Worm (Caenorhabditis elegans) whole organism, mixed stage, embryonic: ENCODE measurements around the gene best-24.

Experiments used
- M03D4.4 ChIP-seq: sonication (generic microtip); optimal IDR thresholded peaks from 2 replicates; lab custom pipeline; 2017; ENCODE audit warnings: mild to moderate bottlenecking, missing genetic modification characterization, missing compliant biosample characterization
- blmp-1 ChIP-seq: fragments of 150-350 bp; optimal IDR thresholded peaks from 2 replicates; lab custom pipeline; 2014; ENCODE audit warnings: missing biosample characterization, missing genetic modification characterization
- ceh-43 ChIP-seq: fragments of 200-800 bp; sonication (Bioruptor generic); optimal IDR thresholded peaks from 2 replicates; lab custom pipeline; 2018; ENCODE audit warnings: mild to moderate bottlenecking, missing genetic modification characterization, moderate library complexity, missing compliant biosample characterization
- ceh-83 ChIP-seq: fragments of 200-800 bp; sonication (Bioruptor generic); optimal IDR thresholded peaks from 2 replicates; lab custom pipeline; 2018; ENCODE audit warnings: mild to moderate bottlenecking, missing genetic modification characterization, missing compliant biosample characterization
- ces-1 ChIP-seq: fragments of 150-350 bp; optimal IDR thresholded peaks from 2 replicates; lab custom pipeline; 2014; ENCODE audit warnings: missing biosample characterization, missing genetic modification reagents, missing genetic modification characterization
- cnd-1 ChIP-seq: fragments of 200-800 bp; sonication (Bioruptor generic); optimal IDR thresholded peaks from 2 replicates; lab custom pipeline; 2018; ENCODE audit warnings: mild to moderate bottlenecking, missing genetic modification characterization, missing compliant biosample characterization
- elt-1 ChIP-seq: sonication (generic microtip); optimal IDR thresholded peaks from 2 replicates; lab custom pipeline; 2017; ENCODE audit warnings: missing genetic modification characterization, mild to moderate bottlenecking, missing compliant biosample characterization, antibody characterized with exemption, moderate library complexity, borderline replicate concordance; ENCODE audit not compliant: insufficient read depth
- elt-3 ChIP-seq: fragments of 150-350 bp; optimal IDR thresholded peaks from 2 replicates; lab custom pipeline; 2014; ENCODE audit warnings: missing biosample characterization, missing genetic modification characterization
- ham-2 ChIP-seq: fragments of 200-800 bp; sonication (Bioruptor generic); optimal IDR thresholded peaks from 2 replicates; lab custom pipeline; 2018; ENCODE audit warnings: mild to moderate bottlenecking, missing genetic modification characterization, missing compliant biosample characterization
- hlh-1 ChIP-seq: fragments of 150-350 bp; optimal IDR thresholded peaks from 2 replicates; lab custom pipeline; 2014; ENCODE audit warnings: missing biosample characterization, missing genetic modification reagents, missing genetic modification characterization
- lin-13 ChIP-seq: fragments of 150-350 bp; optimal IDR thresholded peaks from 2 replicates; lab custom pipeline; 2014; ENCODE audit warnings: missing biosample characterization, missing genetic modification characterization
- lin-32 ChIP-seq: fragments of 200-800 bp; sonication (Bioruptor generic); optimal IDR thresholded peaks from 2 replicates; lab custom pipeline; 2018; ENCODE audit warnings: mild to moderate bottlenecking, missing genetic modification characterization, missing compliant biosample characterization
- lsy-2 ChIP-seq: fragments of 150-350 bp; optimal IDR thresholded peaks from 2 replicates; lab custom pipeline; 2014; ENCODE audit warnings: missing biosample characterization, missing genetic modification characterization
- mep-1 ChIP-seq: fragments of 150-350 bp; optimal IDR thresholded peaks from 2 replicates; lab custom pipeline; 2017; ENCODE audit warnings: missing biosample characterization, missing genetic modification reagents, missing genetic modification characterization, inconsistent platforms
- mls-2 ChIP-seq: sonication (generic microtip); optimal IDR thresholded peaks from 2 replicates; lab custom pipeline; 2016; ENCODE audit warnings: mild to moderate bottlenecking, missing genetic modification characterization, moderate library complexity, missing compliant biosample characterization
- nhr-12 ChIP-seq: fragments of 150-350 bp; optimal IDR thresholded peaks from 2 replicates; lab custom pipeline; 2014; ENCODE audit warnings: missing biosample characterization, missing genetic modification characterization
- nhr-2 ChIP-seq: fragments of 150-350 bp; optimal IDR thresholded peaks from 2 replicates; lab custom pipeline; 2014; ENCODE audit warnings: missing biosample characterization, missing genetic modification characterization
- nhr-237 ChIP-seq: fragments of 150-350 bp; optimal IDR thresholded peaks from 2 replicates; lab custom pipeline; 2014; ENCODE audit warnings: missing biosample characterization, missing genetic modification characterization
- nhr-28 ChIP-seq: fragments of 150-350 bp; optimal IDR thresholded peaks from 2 replicates; lab custom pipeline; 2014; ENCODE audit warnings: missing biosample characterization, missing genetic modification characterization
- pha-4 ChIP-seq: fragments of 150-350 bp; optimal IDR thresholded peaks from 2 replicates; lab custom pipeline; 2018; ENCODE audit warnings: missing biosample characterization, missing genetic modification reagents, missing genetic modification characterization
- sem-2 ChIP-seq: fragments of 200-800 bp; sonication (Bioruptor generic); optimal IDR thresholded peaks from 2 replicates; lab custom pipeline; 2018; ENCODE audit warnings: mild to moderate bottlenecking, missing genetic modification characterization, missing compliant biosample characterization
- sptf-1 ChIP-seq: sonication (generic microtip); optimal IDR thresholded peaks from 2 replicates; lab custom pipeline; 2017; ENCODE audit warnings: mild to moderate bottlenecking, missing genetic modification characterization, moderate library complexity, missing compliant biosample characterization
- unc-120 ChIP-seq: sonication (generic microtip); optimal IDR thresholded peaks from 2 replicates; lab custom pipeline; 2017; ENCODE audit warnings: missing genetic modification characterization, missing compliant biosample characterization; ENCODE audit not compliant: poor library complexity, severe bottlenecking
- unc-39 ChIP-seq: fragments of 150-350 bp; optimal IDR thresholded peaks from 2 replicates; lab custom pipeline; 2014; ENCODE audit warnings: missing biosample characterization, missing genetic modification characterization
- unc-62 ChIP-seq: fragments of 150-350 bp; optimal IDR thresholded peaks from 2 replicates; lab custom pipeline; 2014; ENCODE audit warnings: missing biosample characterization, missing genetic modification reagents, missing genetic modification characterization
- zip-8 ChIP-seq: fragments of 150-350 bp; optimal IDR thresholded peaks from 2 replicates; lab custom pipeline; 2014; ENCODE audit warnings: missing biosample characterization, missing genetic modification characterization
- ztf-11 ChIP-seq: fragments of 150-350 bp; optimal IDR thresholded peaks from 2 replicates; lab custom pipeline; 2014; ENCODE audit warnings: missing biosample characterization, missing genetic modification characterization

best-24 gene

ce11 chrIII:7857142-7857541, 43.7 kb upstream of the best-24 start, which contains the start of gene tag-307:
TSS of gene tag-307 (minus strand) at chrIII:7857242.
- TF ChIP-seq ceh-43 (GFP tag; lab: Kevin White, UChicago) (no peak), mls-2 (tag; lab: Kevin White, UChicago) (no peak), nhr-12 (tag; lab: Kevin White, UChicago) (no peak)

- TF ChIP-seq hlh-1 (tag; lab: Kevin White, UChicago) (no peak), lin-13 (tag; lab: Kevin White, UChicago) (no peak), ces-1 (GFP tag; lab: Kevin White, UChicago) (peak; percentile 10)
Observed at ce11 chrIII:7858407-7859029, 42.3 kb upstream of the best-24 start, which contains the start of the genes coq-5 and ufm-1. TSS of gene coq-5 (minus strand) at chrIII:7858457. TSS of gene ufm-1 (plus strand) at chrIII:7858979.

- TF ChIP-seq unc-39: no peak
- TF ChIP-seq elt-1 (tag; lab: Kevin White, UChicago): no peak
- no peak for TF ChIP-seq sem-2 (GFP tag; lab: Kevin White, UChicago)
- no peak for TF ChIP-seq sptf-1 (tag; lab: Kevin White, UChicago)
- no peak for TF ChIP-seq blmp-1
Observed at ce11 chrIII:7859313-7859712, 41.5 kb upstream of the best-24 start, which contains the start of gene tomm-7. TSS of gene tomm-7 (plus strand) at chrIII:7859613.

- peak; percentile 36 for TF ChIP-seq zip-8 (tag; lab: Kevin White, UChicago)
- TF ChIP-seq ztf-11 (tag; lab: Kevin White, UChicago): no peak
Observed at ce11 chrIII:7860885-7861284, 39.9 kb upstream of the best-24 start, which contains the start of gene cuc-1. TSS of gene cuc-1 (minus strand) at chrIII:7860985.

ce11 chrIII:7861535-7862120, 39.2 kb upstream of the best-24 start, which contains the start of gene snr-5:
TSS of gene snr-5 (plus strand) at chrIII:7862070.
- TF ChIP-seq ztf-11 (tag; lab: Kevin White, UChicago): no peak
- no peak for TF ChIP-seq unc-62 (GFP tag; lab: Kevin White, UChicago)

- no peak for TF ChIP-seq pha-4 (tag; lab: Kevin White, UChicago)
- TF ChIP-seq lin-32 (GFP tag; lab: Kevin White, UChicago): no peak
- TF ChIP-seq nhr-28 (tag; lab: Kevin White, UChicago): no peak
- no peak for TF ChIP-seq mls-2 (tag; lab: Kevin White, UChicago)
- no peak for TF ChIP-seq ceh-83
- TF ChIP-seq nhr-2 (tag; lab: Kevin White, UChicago): no peak
- no peak for TF ChIP-seq lsy-2 (tag; lab: Kevin White, UChicago)
- no peak for TF ChIP-seq unc-120 (tag; lab: Kevin White, UChicago)
- no peak for TF ChIP-seq ztf-11 (tag; lab: Kevin White, UChicago)
- no peak for TF ChIP-seq blmp-1
- TF ChIP-seq mep-1 (tag; lab: Kevin White, UChicago): no peak
- TF ChIP-seq elt-3: no peak
- no peak for TF ChIP-seq nhr-237 (tag; lab: Kevin White, UChicago)
- TF ChIP-seq unc-62 (GFP tag; lab: Kevin White, UChicago): no peak
- TF ChIP-seq M03D4.4: no peak
- no peak for TF ChIP-seq sptf-1 (tag; lab: Kevin White, UChicago)
- no peak for TF ChIP-seq sem-2 (GFP tag; lab: Kevin White, UChicago)
- TF ChIP-seq cnd-1 (tag; lab: Kevin White, UChicago): no peak
- TF ChIP-seq ham-2: no peak
Observed at ce11 chrIII:7865238-7865761, 35.5 kb upstream of the best-24 start, which contains the start of gene slc-17.3. TSS of gene slc-17.3 (minus strand) at chrIII:7865288.
